Fruit fly (Drosophila melanogaster): ENCODE data around the gene Mettl14.

The Mettl14 gene

dm6 chr2L:8289352-8290091, 18.7 kb upstream of the Mettl14 start:
- peak; percentile 35; the same call in 1 of the 2 replicates for TF ChIP-seq ara (GFP tag; IDR thresholded peaks at IDR 0.05)
- TF ChIP-seq crol (GFP tag; IDR thresholded peaks at IDR 0.05) = peak; percentile 78
- peak; percentile 56 for TF ChIP-seq pros (GFP tag; optimal IDR thresholded peaks at IDR 0.05)
- no peak for TF ChIP-seq D (optimal IDR thresholded peaks at IDR 0.05)
- peak; percentile 1 for TF ChIP-seq D (GFP tag; optimal IDR thresholded peaks at IDR 0.05)
- peak; percentile 9 for TF ChIP-seq CG15601 (tag; optimal IDR thresholded peaks at IDR 0.05)
- TF ChIP-seq kni (GFP tag; optimal IDR thresholded peaks at IDR 0.05) = peak; percentile 84
- TF ChIP-seq grn (GFP tag; optimal IDR thresholded peaks at IDR 0.05) = peak; percentile 91
- TF ChIP-seq sob (GFP tag; IDR thresholded peaks at IDR 0.05) = no peak
- 0 out of 3 replicates have a peak, but pooled peaks have one; percentile 37 for TF ChIP-seq ci (GFP tag; IDR thresholded peaks at IDR 0.05)
- TF ChIP-seq bcd (GFP tag; optimal IDR thresholded peaks at IDR 0.05) = no peak
- peak; percentile 67 for TF ChIP-seq Kr (GFP tag; optimal IDR thresholded peaks at IDR 0.05)
- TF ChIP-seq Blimp-1 (GFP tag; optimal IDR thresholded peaks at IDR 0.05) = peak; percentile 8
- TF ChIP-seq CG7745 (tag; optimal IDR thresholded peaks at IDR 0.05) = peak; percentile 91
- peak; percentile 68 for TF ChIP-seq twi (tag; optimal IDR thresholded peaks at IDR 0.05)
- no peak for TF ChIP-seq sisA (GFP tag; IDR thresholded peaks at IDR 0.05)
- peak; percentile 17 for TF ChIP-seq fd102C (GFP tag; optimal IDR thresholded peaks at IDR 0.05)
- TF ChIP-seq CG15696 (tag; optimal IDR thresholded peaks at IDR 0.05) = peak; percentile 53
- peak; percentile 98 for TF ChIP-seq D19A (tag; optimal IDR thresholded peaks at IDR 0.05)
- 0 out of 4 replicates have a peak, but pooled peaks have one; percentile 39 for TF ChIP-seq chinmo (GFP tag; IDR thresholded peaks at IDR 0.05; ENCODE audit: partially characterized antibody)
- TF ChIP-seq CG17829 (tag; optimal IDR thresholded peaks at IDR 0.05) = peak; percentile 12
- TF ChIP-seq sens (GFP tag) = peak; percentile 78
- TF ChIP-seq tll (GFP tag; optimal IDR thresholded peaks at IDR 0.05) = peak in 1 of 2 experiments; percentile 71
- peak; percentile 4 for TF ChIP-seq CG2202 (tag; optimal IDR thresholded peaks at IDR 0.05)
- peak; percentile 73 for TF ChIP-seq CG33557 (GFP tag; optimal IDR thresholded peaks at IDR 0.05)
- 0 out of 2 replicates have a peak, but pooled peaks have one; percentile 17 for TF ChIP-seq chm (GFP tag; IDR thresholded peaks at IDR 0.05)
- TF ChIP-seq Dll (GFP tag; IDR thresholded peaks at IDR 0.05; ENCODE audit: partially characterized antibody) = 0 out of 4 replicates have a peak, but pooled peaks have one; percentile 18
- TF ChIP-seq CG10431 (GFP tag; optimal IDR thresholded peaks at IDR 0.05) = peak; percentile 6
- TF ChIP-seq sd (tag; optimal IDR thresholded peaks at IDR 0.05) = peak; percentile 58
- TF ChIP-seq MTF-1 (GFP tag; optimal IDR thresholded peaks at IDR 0.05; ENCODE audit: borderline replicate concordance) = peak; percentile 27
- peak; percentile 27 for TF ChIP-seq fd64A (GFP tag; optimal IDR thresholded peaks at IDR 0.05)
- no peak for TF ChIP-seq CG6791 (GFP tag; IDR thresholded peaks at IDR 0.05; ENCODE audit: partially characterized antibody)
- TF ChIP-seq Ravus (GFP tag; IDR thresholded peaks at IDR 0.05) = no peak
- peak; percentile 36 for TF ChIP-seq CG15479 (GFP tag; optimal IDR thresholded peaks at IDR 0.05)
- TF ChIP-seq lola (GFP tag; optimal IDR thresholded peaks at IDR 0.05) = peak in 1 of 3 experiments; percentile 9
- peak; percentile 46; the same call in 1 of the 2 replicates for TF ChIP-seq vvl (GFP tag; IDR thresholded peaks at IDR 0.05)
- TF ChIP-seq CG8388 (GFP tag; optimal IDR thresholded peaks at IDR 0.05) = peak; percentile 11
- TF ChIP-seq CG1603 (tag; optimal IDR thresholded peaks at IDR 0.05) = peak; percentile 14
- TF ChIP-seq CG10267 (tag; optimal IDR thresholded peaks at IDR 0.05) = no peak
- TF ChIP-seq oc (tag; optimal IDR thresholded peaks at IDR 0.05) = peak; percentile 4
- no peak for TF ChIP-seq CG13624 (GFP tag; optimal IDR thresholded peaks at IDR 0.05)
- TF ChIP-seq odd (GFP tag; optimal IDR thresholded peaks at IDR 0.05) = no peak
- TF ChIP-seq otp (GFP tag; IDR thresholded peaks at IDR 0.05) = 0 out of 3 replicates have a peak, but pooled peaks have one; percentile 4
- TF ChIP-seq CG2712 (tag; optimal IDR thresholded peaks at IDR 0.05) = peak; percentile 3
- TF ChIP-seq CG18262 (tag; optimal IDR thresholded peaks at IDR 0.05) = peak; percentile 2
- TF ChIP-seq gem (tag; optimal IDR thresholded peaks at IDR 0.05) = no peak
- TF ChIP-seq nau (GFP tag; optimal IDR thresholded peaks at IDR 0.05) = no peak
